Fruit fly (Drosophila melanogaster): ENCODE results near the gene CG10154.

DNA sequence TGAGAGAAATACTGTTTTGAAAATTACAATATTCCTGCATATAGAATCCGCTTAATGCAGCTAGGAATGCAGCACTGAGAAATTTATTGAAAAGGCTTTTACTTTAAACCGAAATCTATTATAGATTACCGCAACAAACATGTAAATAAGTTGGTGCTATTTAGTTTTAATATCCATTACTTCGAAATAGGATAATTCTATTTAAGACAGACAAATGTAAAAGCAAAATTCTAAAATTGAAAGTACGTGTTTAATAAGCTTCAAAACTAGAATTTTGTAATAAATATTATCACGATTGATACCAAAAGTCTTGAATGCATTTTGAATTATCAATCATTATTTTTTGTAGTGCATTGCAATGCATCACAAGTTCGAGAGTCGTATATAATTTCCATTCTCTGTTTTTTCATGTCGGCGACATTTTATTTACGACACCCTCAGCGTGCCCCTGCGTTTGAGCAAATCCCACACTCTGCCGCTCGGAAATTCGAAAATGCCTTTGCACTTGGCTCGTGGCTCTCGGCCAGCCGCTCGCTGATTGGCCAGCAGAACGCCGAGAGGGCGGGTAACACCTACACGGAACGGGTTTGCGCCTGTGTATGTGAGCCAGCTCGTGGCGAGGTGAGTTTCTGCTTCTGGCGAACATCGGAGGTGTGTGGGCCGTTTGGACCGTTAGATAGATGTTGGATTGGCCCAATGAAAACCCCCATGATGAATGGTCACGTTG lies 33.6 kb downstream of the CG10154 start:
- TF ChIP-seq Bteb2 (GFP tag; optimal IDR thresholded peaks at IDR 0.05) (no peak), pita (GFP tag; optimal IDR thresholded peaks at IDR 0.05) (no peak), ttk (GFP tag; IDR thresholded peaks at IDR 0.05) (no peak)
